Fruit fly (Drosophila melanogaster): ENCODE data around the gene Hs6st.

Hs6st gene

dm6 chr3R:20001595-20001997 lies 6.7 kb downstream of the Hs6st start:
- no peak for TF ChIP-seq noc (tag; optimal IDR thresholded peaks at IDR 0.05)

- TF ChIP-seq noc (tag; optimal IDR thresholded peaks at IDR 0.05), result peak; percentile 86
Measured at dm6 chr3R:19999474-19999873, 8.8 kb downstream of the Hs6st start.

dm6 chr3R:19998418-19998817 lies 9.9 kb downstream of the Hs6st start:
- TF ChIP-seq noc (tag; optimal IDR thresholded peaks at IDR 0.05), result peak; percentile 4

dm6 chr3R:19997526-19998070 lies 10.7 kb downstream of the Hs6st start:
- TF ChIP-seq noc (tag; optimal IDR thresholded peaks at IDR 0.05), result no peak

- no peak for TF ChIP-seq noc (tag; optimal IDR thresholded peaks at IDR 0.05)
Measured at dm6 chr3R:19996433-19996832, 11.9 kb downstream of the Hs6st start.

dm6 chr3R:19995408-19995807 lies 12.9 kb downstream of the Hs6st start:
- no peak for TF ChIP-seq noc (tag; optimal IDR thresholded peaks at IDR 0.05)

- TF ChIP-seq noc (tag; optimal IDR thresholded peaks at IDR 0.05), result no peak
Measured at dm6 chr3R:19985376-19985775, 22.9 kb downstream of the Hs6st start.

- TF ChIP-seq noc (tag; optimal IDR thresholded peaks at IDR 0.05), result no peak
Measured at dm6 chr3R:19972598-19972997, 35.7 kb downstream of the Hs6st start, which contains the start of gene CG31213. Gene CG31213 (plus strand): TSS chr3R:19972898.

dm6 chr3R:19968695-19969094 lies 39.6 kb downstream of the Hs6st start:
- TF ChIP-seq noc (tag; optimal IDR thresholded peaks at IDR 0.05), result no peak

dm6 chr3R:19948143-19948542 lies 60.2 kb downstream of the Hs6st start, which contains the start of gene CG4783:
Gene CG4783 (plus strand): TSS chr3R:19948443.
- no peak for TF ChIP-seq noc (tag; optimal IDR thresholded peaks at IDR 0.05)

dm6 chr3R:19942312-19942711 lies 66.0 kb downstream of the Hs6st start, which contains the start of gene CG46042:
Gene CG46042 (minus strand): TSS chr3R:19942412.
- no peak for TF ChIP-seq noc (tag; optimal IDR thresholded peaks at IDR 0.05)

- TF ChIP-seq noc (tag; optimal IDR thresholded peaks at IDR 0.05), result no peak
Measured at dm6 chr3R:19938941-19939587, 69.2 kb downstream of the Hs6st start.

- TF ChIP-seq noc (tag; optimal IDR thresholded peaks at IDR 0.05), result no peak
Measured at dm6 chr3R:19935777-19936125, 72.6 kb downstream of the Hs6st start.

dm6 chr3R:19934840-19935776 lies 73.2 kb downstream of the Hs6st start, which contains the start of gene mira:
Gene mira (minus strand): TSS chr3R:19935120.
- TF ChIP-seq noc (tag; optimal IDR thresholded peaks at IDR 0.05), result no peak

dm6 chr3R:19932169-19932568 lies 76.1 kb downstream of the Hs6st start:
- no peak for TF ChIP-seq noc (tag; optimal IDR thresholded peaks at IDR 0.05)

- no peak for TF ChIP-seq noc (tag; optimal IDR thresholded peaks at IDR 0.05)
Measured at dm6 chr3R:19930913-19931706, 77.2 kb downstream of the Hs6st start.

Measured in whole organism, larva.